Worm (Caenorhabditis elegans) whole organism, early embryonic: ENCODE results near the gene nhx-5.
A peak's percentile ranks its signal among the peaks of the same experiment; 100 is the strongest.

Source experiments
- F13C5.2 ChIP-seq: sonication (generic microtip); optimal IDR thresholded peaks from 2 replicates; lab custom pipeline; 2017; ENCODE audit warnings: mild to moderate bottlenecking, missing genetic modification characterization, inconsistent platforms, missing compliant biosample characterization
- aly-1 ChIP-seq: sonication (generic microtip); optimal IDR thresholded peaks from 2 replicates; lab custom pipeline; 2016; ENCODE audit warnings: missing genetic modification characterization, missing compliant biosample characterization
- ama-1 ChIP-seq: fragments of 150-350 bp; optimal IDR thresholded peaks from 2 replicates; lab custom pipeline; 2014
- ceh-13 ChIP-seq: fragments of 200-800 bp; sonication (Bioruptor generic); optimal IDR thresholded peaks from 2 replicates; lab custom pipeline; 2018; ENCODE audit warnings: mild to moderate bottlenecking, missing genetic modification characterization, missing compliant biosample characterization
- ceh-36 ChIP-seq: sonication (generic microtip); optimal IDR thresholded peaks from 2 replicates; lab custom pipeline; 2016; ENCODE audit warnings: missing genetic modification characterization, inconsistent platforms, missing compliant biosample characterization
- ets-7 ChIP-seq: sonication (generic microtip); optimal IDR thresholded peaks from 2 replicates; lab custom pipeline; 2016; ENCODE audit warnings: missing genotype, missing genetic modification characterization, missing compliant biosample characterization
- flt-1 ChIP-seq: fragments of 200-800 bp; sonication (Bioruptor generic); IDR thresholded peaks from 2 replicates; pipeline ENCODE4 v1.3.6; 2022; ENCODE audit warnings: missing genetic modification characterization, missing compliant biosample characterization
- hmg-4 ChIP-seq: fragments of 200-800 bp; sonication (Bioruptor generic); optimal IDR thresholded peaks from 2 replicates; lab custom pipeline; 2018; ENCODE audit warnings: mild to moderate bottlenecking, missing genetic modification characterization, missing compliant biosample characterization
- pes-1 ChIP-seq: fragments of 200-800 bp; sonication (Bioruptor generic); IDR thresholded peaks from 2 replicates; pipeline ENCODE4 v1.3.6; 2022; ENCODE audit warnings: missing genetic modification reagents, missing genetic modification characterization, missing compliant biosample characterization
- scrt-1 ChIP-seq: fragments of 200-800 bp; sonication (Bioruptor generic); IDR thresholded peaks from 2 replicates; pipeline ENCODE4 v1.3.6; 2022; ENCODE audit warnings: missing genetic modification characterization, missing compliant biosample characterization
- sea-1 ChIP-seq: fragments of 200-800 bp; sonication (Bioruptor generic); conservative IDR thresholded peaks from 2 replicates; pipeline ENCODE4 v1.3.6; 2022; ENCODE audit warnings: missing genetic modification characterization, missing compliant biosample characterization
- tbx-11 ChIP-seq: fragments of 200-800 bp; sonication (Bioruptor generic); IDR thresholded peaks from 2 replicates; pipeline ENCODE4 v1.3.6; 2022; ENCODE audit warnings: missing genetic modification characterization, missing compliant biosample characterization
- tbx-37 ChIP-seq: fragments of 200-800 bp; sonication (Bioruptor generic); conservative IDR thresholded peaks from 2 replicates; pipeline ENCODE4 v1.3.6; 2022; ENCODE audit warnings: missing genetic modification reagents, missing genetic modification characterization, missing compliant biosample characterization
- tra-4 ChIP-seq: sonication (generic microtip); optimal IDR thresholded peaks from 2 replicates; lab custom pipeline; 2017; ENCODE audit warnings: missing genetic modification characterization, missing compliant biosample characterization

DNA sequence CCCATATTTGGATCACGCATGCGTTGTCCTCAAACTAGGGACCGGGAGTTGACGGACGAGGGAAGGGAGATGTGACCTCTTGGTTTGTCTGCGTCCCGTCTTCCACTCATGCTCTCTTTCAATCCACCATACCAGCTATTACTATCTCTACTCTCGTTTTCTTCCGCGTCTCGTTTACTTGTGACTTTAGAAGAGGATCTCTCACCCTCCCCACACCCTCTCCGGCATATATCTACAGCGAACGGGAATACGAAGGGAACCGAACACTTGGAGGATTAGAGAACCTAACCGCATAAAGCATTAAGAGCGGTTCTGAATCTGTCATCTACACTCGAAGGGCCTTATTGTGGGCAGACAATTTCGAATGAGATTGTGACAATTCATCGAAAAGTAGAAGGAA is 46.4 kb downstream of the nhx-5 start:
- TF ChIP-seq flt-1 (GFP tag; lab: Robert Waterston, UW) (no peak), scrt-1 (GFP tag; lab: Robert Waterston, UW) (no peak), tbx-11 (GFP tag; lab: Robert Waterston, UW) (no peak), hmg-4 (GFP tag; lab: Kevin White, UChicago) (peak; percentile 69), ceh-13 (GFP tag; lab: Kevin White, UChicago) (no peak), aly-1 (tag; lab: Kevin White, UChicago) (no peak), sea-1 (GFP tag; lab: Robert Waterston, UW) (no peak), ama-1 (lab: Kevin White, UChicago) (no peak), pes-1 (GFP tag; lab: Robert Waterston, UW) (no peak), F13C5.2 (peak; percentile 50), ets-7 (tag; lab: Kevin White, UChicago) (no peak), tbx-37 (no peak), tra-4 (tag; lab: Kevin White, UChicago) (no peak), ceh-36 (tag; lab: Kevin White, UChicago) (peak; percentile 15)
